Worm (Caenorhabditis elegans): ENCODE results near the gene abu-1.
A peak's percentile ranks its signal among the peaks of the same experiment; 100 is the strongest.

Gene abu-1

DNA sequence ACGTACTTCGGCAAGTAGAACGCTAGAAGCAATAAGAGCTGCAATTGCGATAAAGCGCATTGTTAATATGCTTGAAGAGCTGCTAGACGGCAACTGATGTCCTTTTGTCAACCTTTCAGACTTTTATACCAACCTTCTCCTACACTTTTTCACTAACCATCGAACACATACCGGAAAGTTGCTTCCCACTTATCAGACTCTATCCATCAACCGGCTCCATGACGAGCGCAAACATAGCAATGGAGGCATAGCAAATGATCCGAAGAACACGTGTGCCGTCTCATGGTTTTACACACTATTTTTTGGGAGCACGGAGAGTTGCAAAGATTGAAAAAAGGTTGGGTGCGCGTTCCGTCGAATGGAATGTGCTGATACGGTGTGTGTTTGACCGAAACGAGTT, at the start of gene abu-1:
abu-1 (minus strand) TSS at position 101 of the 400 bp plus-strand sequence.
- TF ChIP-seq lsy-2 (tag; optimal IDR thresholded peaks at IDR 0.05) (no peak), unc-62 (GFP tag; optimal IDR thresholded peaks at IDR 0.05) (no peak), nhr-21 (tag; optimal IDR thresholded peaks at IDR 0.05) (no peak), alr-1 (tag; optimal IDR thresholded peaks at IDR 0.05) (no peak), elt-3 (tag; optimal IDR thresholded peaks at IDR 0.05) (no peak), peb-1 (tag; optimal IDR thresholded peaks at IDR 0.05) (no peak), gmeb-1 (tag; optimal IDR thresholded peaks at IDR 0.05) (no peak), nhr-25 (tag; optimal IDR thresholded peaks at IDR 0.05) (no peak), R02D3.7 (tag; optimal IDR thresholded peaks at IDR 0.05) (no peak), ztf-1 (GFP tag; conservative IDR thresholded peaks at IDR 0.05) (no peak), sem-4 (tag; optimal IDR thresholded peaks at IDR 0.05) (no peak), lin-13 (GFP tag; optimal IDR thresholded peaks at IDR 0.05) (no peak), Y55F3AM.14 (GFP tag; optimal IDR thresholded peaks at IDR 0.05) (no peak)

DNA sequence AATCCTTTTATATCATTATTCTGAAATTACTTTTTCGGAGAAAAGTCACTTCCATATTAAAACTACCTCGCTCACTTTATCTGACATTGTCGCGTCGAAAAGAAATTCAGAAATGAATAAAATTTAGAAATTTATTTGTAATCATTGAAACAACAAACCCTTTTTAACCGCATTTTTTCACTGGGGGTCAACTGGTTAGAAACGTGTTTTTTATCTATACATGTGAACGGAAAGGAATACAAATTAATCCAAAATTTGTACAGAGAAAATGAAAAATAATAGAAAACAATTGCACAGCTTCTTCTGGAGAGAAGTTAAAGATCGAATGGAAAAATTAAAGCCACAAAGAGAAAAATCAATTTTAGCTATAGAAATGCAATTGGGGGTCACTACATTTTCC, 47.0 kb upstream of the abu-1 start, which contains the start of gene tag-314:
tag-314 (minus strand) TSS at position 101 of the 400 bp plus-strand sequence.
- TF ChIP-seq sem-4 (tag; optimal IDR thresholded peaks at IDR 0.05): no peak
- TF ChIP-seq lin-39 (tag; optimal IDR thresholded peaks at IDR 0.05): no peak
- TF ChIP-seq elt-3 (tag; optimal IDR thresholded peaks at IDR 0.05): no peak
- no peak for TF ChIP-seq C34F6.9 (tag; optimal IDR thresholded peaks at IDR 0.05)
- TF ChIP-seq nhr-11 (tag; optimal IDR thresholded peaks at IDR 0.05): no peak
- TF ChIP-seq mab-5 (tag; optimal IDR thresholded peaks at IDR 0.05): no peak
- TF ChIP-seq ztf-11 (tag; optimal IDR thresholded peaks at IDR 0.05): no peak
- TF ChIP-seq snpc-4 (tag; optimal IDR thresholded peaks at IDR 0.05): no peak
- TF ChIP-seq ZK546.5 (tag; optimal IDR thresholded peaks at IDR 0.05): no peak
- TF ChIP-seq unc-39 (tag; optimal IDR thresholded peaks at IDR 0.05): no peak

DNA sequence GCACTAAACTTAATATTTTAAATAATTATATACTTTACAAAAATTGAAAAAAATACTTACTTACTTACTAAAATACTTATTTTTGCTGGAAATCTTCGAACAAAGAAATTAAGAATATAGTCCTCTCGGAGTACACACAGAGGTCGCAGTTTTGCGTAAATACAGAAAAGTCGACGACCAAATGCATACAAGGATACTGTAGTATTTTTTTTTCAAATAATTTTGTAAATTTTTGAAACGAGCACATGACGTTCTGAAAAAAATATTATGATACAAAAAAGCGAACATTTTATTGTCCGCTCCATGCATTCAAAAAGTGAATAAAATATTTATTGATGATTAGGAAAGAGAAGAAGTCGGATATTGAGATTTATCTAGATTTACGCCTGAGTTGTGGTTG, 44.6 kb upstream of the abu-1 start, which contains the start of gene apc-10:
apc-10 (minus strand) TSS at position 101 of the 400 bp plus-strand sequence.
- TF ChIP-seq nhr-77 (tag; optimal IDR thresholded peaks at IDR 0.05) (no peak), Y55F3AM.14 (GFP tag; optimal IDR thresholded peaks at IDR 0.05) (no peak), sma-9 (GFP tag; optimal IDR thresholded peaks at IDR 0.05) (no peak), sma-9 (tag; optimal IDR thresholded peaks at IDR 0.05) (no peak), ceh-16 (tag; optimal IDR thresholded peaks at IDR 0.05) (no peak), alr-1 (tag; optimal IDR thresholded peaks at IDR 0.05) (no peak), sma-3 (GFP tag; optimal IDR thresholded peaks at IDR 0.05) (no peak), nhr-25 (tag; optimal IDR thresholded peaks at IDR 0.05) (no peak), unc-62 (GFP tag; optimal IDR thresholded peaks at IDR 0.05) (no peak), nhr-129 (tag; optimal IDR thresholded peaks at IDR 0.05) (no peak), gmeb-1 (tag; optimal IDR thresholded peaks at IDR 0.05) (no peak), sem-4 (tag; optimal IDR thresholded peaks at IDR 0.05) (no peak), C34F6.9 (tag; optimal IDR thresholded peaks at IDR 0.05) (no peak)

DNA sequence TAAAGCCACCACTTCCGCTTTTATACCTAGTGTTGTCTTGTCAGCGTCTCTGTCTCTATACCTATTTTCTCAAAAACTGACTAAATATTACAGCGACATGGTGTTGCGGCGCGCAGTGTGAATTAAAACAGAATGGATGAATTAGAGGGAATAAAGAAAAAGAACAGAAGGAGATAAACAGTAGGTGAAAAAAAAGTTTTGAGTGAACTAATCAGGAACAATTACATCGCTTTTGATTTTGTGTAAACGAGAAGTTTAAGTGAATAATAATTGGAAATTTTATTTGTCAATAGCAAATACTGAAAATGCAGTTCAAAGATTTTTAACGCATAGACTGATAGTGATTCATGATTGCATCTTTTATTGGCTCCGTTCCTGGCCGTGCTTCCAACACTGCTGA, 43.5 kb upstream of the abu-1 start, which contains the start of gene col-12:
col-12 (minus strand) TSS at position 101 of the 400 bp plus-strand sequence.
- no peak for TF ChIP-seq mdl-1 (tag; optimal IDR thresholded peaks at IDR 0.05)
- TF ChIP-seq ama-1 (optimal IDR thresholded peaks at IDR 0.05): no peak
- TF ChIP-seq nhr-11 (tag; optimal IDR thresholded peaks at IDR 0.05): no peak
- TF ChIP-seq elt-1 (tag; optimal IDR thresholded peaks at IDR 0.05): no peak
- no peak for TF ChIP-seq unc-55 (GFP tag; optimal IDR thresholded peaks at IDR 0.05)
- no peak for TF ChIP-seq nhr-77 (tag; optimal IDR thresholded peaks at IDR 0.05)
- no peak for TF ChIP-seq fos-1 (tag; optimal IDR thresholded peaks at IDR 0.05)

DNA sequence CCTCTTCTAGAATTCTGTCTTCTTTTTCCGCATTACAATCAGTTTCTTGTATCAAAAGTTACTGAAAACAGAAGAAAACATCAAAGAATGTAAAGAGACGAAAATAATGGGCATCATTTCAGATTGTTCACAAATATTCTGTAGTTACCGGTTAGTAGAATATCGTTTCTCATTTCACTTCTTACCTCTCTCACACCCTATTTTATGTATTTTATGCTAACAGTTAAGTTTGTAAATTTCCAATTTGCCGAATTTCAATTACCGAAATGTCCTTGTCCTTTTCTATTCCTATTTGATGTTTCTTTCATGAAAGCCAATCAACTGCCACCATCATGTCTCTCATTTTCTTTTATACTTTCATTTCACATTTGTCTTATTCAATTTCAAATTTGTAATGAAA, 41.9 kb upstream of the abu-1 start:
- TF ChIP-seq alr-1 (tag; optimal IDR thresholded peaks at IDR 0.05) (no peak), lin-13 (GFP tag; optimal IDR thresholded peaks at IDR 0.05) (no peak), R02D3.7 (tag; optimal IDR thresholded peaks at IDR 0.05) (no peak), mdl-1 (tag; optimal IDR thresholded peaks at IDR 0.05) (no peak), blmp-1 (tag; optimal IDR thresholded peaks at IDR 0.05; ENCODE audit: insufficient read depth) (peak; percentile 25), nhr-12 (tag; optimal IDR thresholded peaks at IDR 0.05) (no peak), Y55F3AM.14 (GFP tag; optimal IDR thresholded peaks at IDR 0.05) (no peak), mbf-1 (tag; optimal IDR thresholded peaks at IDR 0.05) (no peak), nhr-25 (tag; optimal IDR thresholded peaks at IDR 0.05) (peak; percentile 76), nhr-10 (tag; optimal IDR thresholded peaks at IDR 0.05) (no peak), elt-3 (tag; optimal IDR thresholded peaks at IDR 0.05) (no peak), elt-1 (tag; optimal IDR thresholded peaks at IDR 0.05) (no peak), sma-9 (GFP tag; optimal IDR thresholded peaks at IDR 0.05) (no peak), sma-9 (tag; optimal IDR thresholded peaks at IDR 0.05) (no peak), nhr-11 (tag; optimal IDR thresholded peaks at IDR 0.05) (no peak), lsy-2 (tag; optimal IDR thresholded peaks at IDR 0.05) (no peak), ceh-16 (tag; optimal IDR thresholded peaks at IDR 0.05) (no peak), ama-1 (optimal IDR thresholded peaks at IDR 0.05) (no peak), sma-3 (GFP tag; optimal IDR thresholded peaks at IDR 0.05) (peak; percentile 16), skn-1 (tag; optimal IDR thresholded peaks at IDR 0.05) (no peak), unc-55 (GFP tag; optimal IDR thresholded peaks at IDR 0.05) (no peak), sem-4 (tag; optimal IDR thresholded peaks at IDR 0.05) (no peak), nhr-129 (tag; optimal IDR thresholded peaks at IDR 0.05) (no peak)
